Worm (Caenorhabditis elegans): ENCODE measurements around the gene gtf-2H5.

DNA sequence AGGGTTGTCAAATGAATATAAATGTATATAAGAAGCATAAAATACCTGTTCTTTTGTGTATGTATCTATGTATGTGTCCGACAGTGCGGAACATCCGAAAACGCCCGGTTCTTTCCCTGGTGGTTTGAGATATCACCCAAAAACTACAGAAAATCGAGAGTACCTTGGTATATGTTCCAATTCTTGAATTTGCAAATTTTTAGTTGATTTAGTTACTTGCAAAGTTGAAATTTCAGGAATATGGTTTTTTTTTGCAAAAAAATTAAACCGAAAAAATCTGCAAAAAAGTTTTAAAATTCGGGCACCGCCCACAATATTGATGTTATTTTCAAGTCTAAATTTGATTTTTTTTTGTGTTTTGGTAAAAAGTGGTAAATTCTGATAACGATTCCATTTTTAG lies 40.1 kb upstream of the gtf-2H5 start, which contains the start of gene T19C3.2:
- TF ChIP-seq unc-39 (tag; optimal IDR thresholded peaks at IDR 0.05) (no peak), ces-1 (GFP tag; optimal IDR thresholded peaks at IDR 0.05) (no peak), blmp-1 (tag; optimal IDR thresholded peaks at IDR 0.05) (no peak), mep-1 (tag; optimal IDR thresholded peaks at IDR 0.05) (no peak), bed-3 (GFP tag; optimal IDR thresholded peaks at IDR 0.05) (no peak)
